Worm (Caenorhabditis elegans) whole organism, L3 larva: Measurements from ENCODE around the gene F35E8.2.

ENCODE experiments used
- ceh-82 ChIP-seq: fragments of 150-350 bp; optimal IDR thresholded peaks from 2 replicates; lab custom pipeline; 2014; ENCODE audit warnings: missing biosample characterization, missing genetic modification characterization
- daf-12 ChIP-seq: fragments of 150-350 bp; optimal IDR thresholded peaks from 2 replicates; lab custom pipeline; 2014; ENCODE audit warnings: missing biosample characterization, missing genetic modification reagents, missing genetic modification characterization
- mdl-1 ChIP-seq: fragments of 150-350 bp; optimal IDR thresholded peaks from 2 replicates; lab custom pipeline; 2014; ENCODE audit warnings: missing biosample characterization, missing genetic modification characterization
- nhr-43 ChIP-seq: sonication (generic microtip); optimal IDR thresholded peaks from 2 replicates; lab custom pipeline; 2016; ENCODE audit warnings: mild to moderate bottlenecking, missing genetic modification characterization, missing compliant biosample characterization; ENCODE audit not compliant: poor library complexity, severe bottlenecking
- nhr-76 ChIP-seq: fragments of 150-350 bp; sonication (generic microtip); optimal IDR thresholded peaks from 5 replicates; lab custom pipeline; 2014; ENCODE audit warnings: missing biosample characterization, missing genetic modification characterization
- unc-62 ChIP-seq: fragments of 150-350 bp; sonication (generic microtip); optimal IDR thresholded peaks from 4 replicates; lab custom pipeline; 2014; ENCODE audit warnings: missing biosample characterization, missing genetic modification reagents, missing genetic modification characterization
- ztf-11 ChIP-seq: fragments of 150-350 bp; optimal IDR thresholded peaks from 2 replicates; lab custom pipeline; 2014; ENCODE audit warnings: missing biosample characterization, missing genetic modification characterization

- TF ChIP-seq ztf-11 (no peak), daf-12 (tag; lab: Kevin White, UChicago) (no peak), nhr-76 (no peak), mdl-1 (no peak), nhr-43 (tag; lab: Kevin White, UChicago) (no peak), unc-62 (no peak), ceh-82 (no peak)
Measured at ce11 chrV:15890115-15890514, 15.3 kb upstream of the F35E8.2 start.
